Fruit fly (Drosophila melanogaster) whole organism, prepupa: ENCODE measurements around the gene CG6276.

ENCODE experiments used
- CG11294 ChIP-seq: fragments of 200-800 bp; sonication (Bioruptor generic); IDR thresholded peaks from 2 replicates; pipeline ENCODE4 v1.3.6; 2022; ENCODE audit warnings: missing biosample characterization, missing genetic modification characterization
- CG1621 ChIP-seq: fragments of 200-800 bp; sonication (Bioruptor generic); optimal IDR thresholded peaks from 3 replicates; lab custom pipeline; 2018; ENCODE audit warnings: missing biosample characterization, mild to moderate bottlenecking, missing genetic modification characterization
- CG34406 ChIP-seq: fragments of 200-800 bp; sonication (Bioruptor generic); optimal IDR thresholded peaks from 3 replicates; lab custom pipeline; 2016; ENCODE audit warnings: missing biosample characterization, missing genetic modification characterization
- CG6163 ChIP-seq: fragments of 200-800 bp; sonication (Bioruptor generic); IDR thresholded peaks from 3 replicates; pipeline ENCODE4 v1.3.6; 2022; ENCODE audit warnings: missing biosample characterization, missing genetic modification characterization
- CG6276 ChIP-seq: fragments of 200-800 bp; sonication (Bioruptor generic); optimal IDR thresholded peaks from 2 replicates; lab custom pipeline; 2017; ENCODE audit warnings: missing biosample characterization, mild to moderate bottlenecking, missing genetic modification characterization
- CG6808 ChIP-seq: fragments of 200-800 bp; sonication (Bioruptor generic); optimal IDR thresholded peaks from 3 replicates; lab custom pipeline; 2017; ENCODE audit warnings: missing biosample characterization, missing genetic modification characterization, mild to moderate bottlenecking, moderate library complexity, missing genetic modification reagents
- CG6854 ChIP-seq: fragments of 200-800 bp; sonication (Bioruptor generic); optimal IDR thresholded peaks from 2 replicates; lab custom pipeline; 2017; ENCODE audit warnings: missing biosample characterization, mild to moderate bottlenecking, missing genetic modification characterization
- Lpt ChIP-seq: fragments of 200-800 bp; sonication (Bioruptor generic); optimal IDR thresholded peaks from 3 replicates; lab custom pipeline; 2016; ENCODE audit warnings: missing biosample characterization, missing genetic modification characterization
- Met ChIP-seq: fragments of 200-800 bp; sonication (Bioruptor generic); optimal IDR thresholded peaks from 3 replicates; lab custom pipeline; 2016; ENCODE audit warnings: missing biosample characterization, missing genetic modification characterization
- Sox102F ChIP-seq: fragments of 200-800 bp; sonication (Bioruptor generic); optimal IDR thresholded peaks from 2 replicates; lab custom pipeline; 2016; ENCODE audit warnings: missing biosample characterization, mild to moderate bottlenecking, missing genetic modification characterization
- eg ChIP-seq: fragments of 200-800 bp; sonication (Bioruptor generic); IDR thresholded peaks from 3 replicates; pipeline ENCODE4 v1.3.6; 2022; ENCODE audit warnings: missing biosample characterization, missing genetic modification characterization
- net ChIP-seq: fragments of 200-800 bp; sonication (Bioruptor generic); optimal IDR thresholded peaks from 3 replicates; lab custom pipeline; 2016; ENCODE audit warnings: missing biosample characterization, missing genetic modification characterization
- pdm3 ChIP-seq: fragments of 200-800 bp; sonication (Bioruptor generic); optimal IDR thresholded peaks from 3 replicates; lab custom pipeline; 2016; ENCODE audit warnings: missing biosample characterization, missing genetic modification characterization

DNA sequence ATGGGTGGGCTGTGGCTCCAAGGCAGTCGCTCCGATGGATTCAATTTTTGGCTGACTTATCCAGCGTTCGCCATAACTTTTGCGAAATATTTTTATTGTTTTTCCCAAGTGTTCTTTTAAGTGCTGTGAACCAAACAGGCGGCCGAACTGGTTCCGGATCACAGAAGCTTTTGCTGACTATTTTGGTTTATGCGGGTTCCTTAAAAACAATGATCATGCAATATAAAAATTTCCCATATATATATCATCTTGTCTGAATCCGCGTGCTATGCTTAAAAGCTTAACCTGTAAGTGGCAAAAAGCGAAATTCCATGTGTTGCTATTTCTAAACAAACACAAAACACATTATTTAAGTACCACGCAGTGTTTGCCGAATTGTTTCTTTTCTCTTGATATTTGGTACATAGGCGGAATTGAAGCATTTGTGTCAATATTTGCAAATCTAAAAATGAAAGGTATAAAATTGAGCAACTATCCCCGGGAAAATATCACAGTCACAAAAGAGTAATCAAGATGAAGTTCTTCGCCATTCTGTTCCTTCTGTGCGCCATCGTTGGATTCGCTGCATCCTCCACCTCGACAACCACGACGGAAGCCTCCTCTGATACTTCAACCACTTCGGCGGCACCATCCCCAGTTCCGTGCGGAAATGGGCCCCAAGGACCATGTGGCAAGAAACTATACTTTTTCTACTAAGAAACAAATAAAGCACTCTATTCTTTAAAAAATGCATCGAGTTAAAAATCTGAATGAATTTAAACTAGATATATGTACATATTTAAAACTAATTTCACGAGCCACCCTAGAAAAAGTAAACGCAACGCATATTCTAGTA is at the start of gene CG6276, which contains the start of gene CG44040:
- TF ChIP-seq CG6854 (GFP tag; lab: Kevin White, UChicago) (no peak), net (no peak), CG34406 (peak; percentile 19), Lpt (peak; percentile 2), pdm3 (GFP tag; lab: Kevin White, UChicago) (peak; percentile 69), Sox102F (GFP tag; lab: Kevin White, UChicago) (no peak), Met (GFP tag; lab: Kevin White, UChicago) (peak; percentile 58), CG1621 (peak; percentile 26), CG6808 (GFP tag; lab: Kevin White, UChicago) (peak; percentile 50), eg (peak; percentile 54), CG6276 (GFP tag; lab: Kevin White, UChicago) (no peak), CG6163 (GFP tag; lab: Robert Waterston, UW) (peak; percentile 59), CG11294 (peak; percentile 10; the same call in 1 of the 2 replicates)
